Fruit fly (Drosophila melanogaster) whole organism, embryonic: Measurements from ENCODE around the gene fau.

Experiments
- Asciz ChIP-seq: fragments of 200-800 bp; sonication (Bioruptor generic); optimal IDR thresholded peaks from 2 replicates; lab custom pipeline; 2017; ENCODE audit warnings: missing biosample characterization, mild to moderate bottlenecking, missing genetic modification characterization, missing genetic modification reagents
- CG10462 ChIP-seq: fragments of 200-800 bp; sonication (Bioruptor generic); optimal IDR thresholded peaks from 2 replicates; lab custom pipeline; 2016; ENCODE audit warnings: missing biosample characterization, missing genetic modification characterization
- CG12391 ChIP-seq: fragments of 200-800 bp; sonication (Bioruptor generic); optimal IDR thresholded peaks from 3 replicates; lab custom pipeline; 2018; ENCODE audit warnings: missing biosample characterization, mild to moderate bottlenecking, missing genetic modification characterization, moderate library complexity
- CG15696 ChIP-seq: fragments of 200-800 bp; sonication (Bioruptor generic); optimal IDR thresholded peaks from 2 replicates; lab custom pipeline; 2019; ENCODE audit warnings: missing biosample characterization, mild to moderate bottlenecking, missing genetic modification characterization, moderate library complexity
- CG1647 ChIP-seq: fragments of 200-800 bp; sonication (Bioruptor generic); optimal IDR thresholded peaks from 3 replicates; lab custom pipeline; 2016; ENCODE audit warnings: missing biosample characterization, missing genetic modification characterization
- CG1792 ChIP-seq: fragments of 200-800 bp; sonication (Bioruptor generic); optimal IDR thresholded peaks from 2 replicates; lab custom pipeline; 2016; ENCODE audit warnings: missing biosample characterization, missing genetic modification characterization
- CG18262 ChIP-seq: fragments of 200-800 bp; optimal IDR thresholded peaks from 3 replicates; lab custom pipeline; 2019; ENCODE audit warnings: missing biosample characterization, mild to moderate bottlenecking, missing genetic modification characterization, moderate library complexity
- CG18476 ChIP-seq: fragments of 200-800 bp; sonication (Bioruptor generic); optimal IDR thresholded peaks from 2 replicates; lab custom pipeline; 2016; ENCODE audit warnings: missing biosample characterization, mild to moderate bottlenecking, missing genetic modification characterization
- CG32767 ChIP-seq: fragments of 200-800 bp; sonication (Bioruptor generic); IDR thresholded peaks from 2 replicates; pipeline ENCODE4 v1.3.6; 2022; ENCODE audit warnings: missing biosample characterization, missing genetic modification characterization
- CG33213 ChIP-seq: fragments of 200-800 bp; sonication (Bioruptor generic); optimal IDR thresholded peaks from 3 replicates; lab custom pipeline; 2016; ENCODE audit warnings: missing biosample characterization, missing genetic modification characterization
- CG33557 ChIP-seq: fragments of 200-800 bp; sonication (Bioruptor generic); optimal IDR thresholded peaks from 2 replicates; lab custom pipeline; 2019; ENCODE audit warnings: missing biosample characterization, mild to moderate bottlenecking, missing genetic modification characterization, moderate library complexity
- CG3995 ChIP-seq: fragments of 200-800 bp; sonication (Bioruptor generic); optimal IDR thresholded peaks from 3 replicates; lab custom pipeline; 2016; ENCODE audit warnings: missing biosample characterization, missing genetic modification characterization
- CG4730 ChIP-seq: fragments of 200-800 bp; sonication (Bioruptor generic); IDR thresholded peaks from 2 replicates; pipeline ENCODE4 v1.3.6; 2022; ENCODE audit warnings: missing biosample characterization, missing genetic modification characterization
- CG5245 ChIP-seq: fragments of 200-800 bp; sonication (Bioruptor generic); optimal IDR thresholded peaks from 3 replicates; lab custom pipeline; 2016; ENCODE audit warnings: missing biosample characterization, missing genetic modification characterization
- CG6791 ChIP-seq: fragments of 200-800 bp; sonication (Bioruptor generic); IDR thresholded peaks from 3 replicates; pipeline ENCODE4 v1.3.6; 2022; ENCODE audit warnings: missing biosample characterization, missing genetic modification characterization; ENCODE audit not compliant: partially characterized antibody
- CG6854 ChIP-seq: fragments of 200-800 bp; sonication (Bioruptor generic); optimal IDR thresholded peaks from 3 replicates; lab custom pipeline; 2017; ENCODE audit warnings: missing biosample characterization, mild to moderate bottlenecking, missing genetic modification characterization
- CG9932 ChIP-seq: fragments of 200-800 bp; sonication (Bioruptor generic); IDR thresholded peaks from 2 replicates; pipeline ENCODE4 v1.3.6; 2022; ENCODE audit warnings: missing biosample characterization, missing genetic modification characterization
- Chrac-16 ChIP-seq: fragments of 200-800 bp; sonication (Bioruptor generic); optimal IDR thresholded peaks from 3 replicates; lab custom pipeline; 2016; ENCODE audit warnings: missing biosample characterization, missing genetic modification characterization
- Dad ChIP-seq: fragments of 200-800 bp; sonication (Bioruptor generic); optimal IDR thresholded peaks from 3 replicates; lab custom pipeline; 2016; ENCODE audit warnings: missing biosample characterization, missing genetic modification characterization
- Dfd ChIP-seq, 2 experiments: fragments of >200 bp; optimal IDR thresholded peaks; 2 replicates each; lab custom pipeline; 2017; ENCODE audit warnings: missing biosample characterization in 2 of 2, missing genetic modification characterization in 2 of 2
- Gug ChIP-seq: fragments of 200-800 bp; sonication (Bioruptor generic); IDR thresholded peaks from 4 replicates; pipeline ENCODE4 v1.3.6; 2022; ENCODE audit warnings: missing biosample characterization, missing genetic modification characterization
- HLH4C ChIP-seq: fragments of 200-800 bp; sonication (Bioruptor generic); IDR thresholded peaks from 3 replicates; pipeline ENCODE4 v1.3.6; 2022; ENCODE audit warnings: missing biosample characterization, missing genetic modification characterization; ENCODE audit not compliant: partially characterized antibody
- Hmx ChIP-seq: fragments of 200-800 bp; sonication (Bioruptor generic); optimal IDR thresholded peaks from 2 replicates; lab custom pipeline; 2016; ENCODE audit warnings: missing biosample characterization, missing genetic modification characterization
- Hr3 ChIP-seq: fragments of 200-800 bp; sonication (Bioruptor generic); optimal IDR thresholded peaks from 3 replicates; lab custom pipeline; 2016; ENCODE audit warnings: missing biosample characterization, missing genetic modification characterization
- Hr78 ChIP-seq, 2 experiments: fragments of 200-800 bp in 1 of 2; fragments of >200 bp in 1 of 2; sonication (Bioruptor generic) in 1 of 2; optimal IDR thresholded peaks; 2 replicates each; lab custom pipeline; 2017 to 2019; ENCODE audit warnings: missing biosample characterization in 2 of 2, missing genetic modification characterization in 2 of 2, mild to moderate bottlenecking in 1 of 2, moderate library complexity in 1 of 2
- MBD-R2 ChIP-seq: fragments of 200-800 bp; sonication (Bioruptor generic); IDR thresholded peaks from 2 replicates; pipeline ENCODE4 v1.3.6; 2022; ENCODE audit warnings: missing biosample characterization, missing genetic modification characterization
- MTF-1 ChIP-seq: fragments of 200-800 bp; sonication (Bioruptor generic); optimal IDR thresholded peaks from 2 replicates; lab custom pipeline; 2018; ENCODE audit warnings: missing biosample characterization, mild to moderate bottlenecking, missing genetic modification characterization, borderline replicate concordance
- NK7.1 ChIP-seq: fragments of 200-800 bp; sonication (Bioruptor generic); optimal IDR thresholded peaks from 3 replicates; lab custom pipeline; 2016; ENCODE audit warnings: missing biosample characterization, missing genetic modification characterization
- Nf-YC ChIP-seq: fragments of 200-800 bp; optimal IDR thresholded peaks from 3 replicates; lab custom pipeline; 2019; ENCODE audit warnings: missing biosample characterization, mild to moderate bottlenecking, missing genetic modification characterization, moderate library complexity
- PHDP ChIP-seq: fragments of 200-800 bp; sonication (Bioruptor generic); optimal IDR thresholded peaks from 3 replicates; lab custom pipeline; 2018; ENCODE audit warnings: missing biosample characterization, mild to moderate bottlenecking, missing genetic modification characterization, moderate library complexity
- Usf ChIP-seq: fragments of 200-800 bp; sonication (Bioruptor generic); optimal IDR thresholded peaks from 2 replicates; lab custom pipeline; 2017; ENCODE audit warnings: missing genotype, missing biosample characterization, missing genetic modification characterization
- Xrp1 ChIP-seq: fragments of 200-800 bp; sonication (Bioruptor generic); IDR thresholded peaks from 2 replicates; pipeline ENCODE4 v1.3.6; 2022; ENCODE audit warnings: missing biosample characterization, missing genetic modification characterization
- ash1 ChIP-seq: fragments of 200-800 bp; sonication (Bioruptor generic); optimal IDR thresholded peaks from 2 replicates; lab custom pipeline; 2018; ENCODE audit warnings: missing biosample characterization, mild to moderate bottlenecking, missing genetic modification characterization
- bab2 ChIP-seq: fragments of 200-800 bp; sonication (Bioruptor generic); optimal IDR thresholded peaks from 2 replicates; lab custom pipeline; 2016; ENCODE audit warnings: missing biosample characterization, missing genetic modification characterization
- cas ChIP-seq: fragments of 200-800 bp; sonication (Bioruptor generic); IDR thresholded peaks from 2 replicates; pipeline ENCODE4 v1.3.6; 2022; ENCODE audit warnings: missing biosample characterization, missing genetic modification characterization
- caup ChIP-seq: fragments of 200-800 bp; sonication (Bioruptor generic); optimal IDR thresholded peaks from 3 replicates; lab custom pipeline; 2017; ENCODE audit warnings: missing biosample characterization, mild to moderate bottlenecking, missing genetic modification characterization, moderate library complexity; ENCODE audit not compliant: severe bottlenecking
- dati ChIP-seq: fragments of 200-800 bp; sonication (Bioruptor generic); IDR thresholded peaks from 2 replicates; pipeline ENCODE4 v1.3.6; 2022; ENCODE audit warnings: missing biosample characterization, missing genetic modification characterization
- fd3F ChIP-seq: fragments of 200-800 bp; sonication (Bioruptor generic); optimal IDR thresholded peaks from 2 replicates; lab custom pipeline; 2018; ENCODE audit warnings: missing biosample characterization, mild to moderate bottlenecking, missing genetic modification characterization, moderate library complexity
- gro ChIP-seq: fragments of 200-800 bp; sonication (Bioruptor generic); optimal IDR thresholded peaks from 2 replicates; lab custom pipeline; 2016; ENCODE audit warnings: missing biosample characterization, missing genetic modification characterization
- ham ChIP-seq: fragments of 200-800 bp; sonication (Bioruptor generic); IDR thresholded peaks from 2 replicates; pipeline ENCODE4 v1.3.6; 2022; ENCODE audit warnings: missing biosample characterization, missing genetic modification characterization
- lab ChIP-seq: fragments of 200-800 bp; sonication (Bioruptor generic); optimal IDR thresholded peaks from 3 replicates; lab custom pipeline; 2017; ENCODE audit warnings: missing biosample characterization, missing genetic modification characterization, mild to moderate bottlenecking, moderate library complexity, missing genetic modification reagents
- lola ChIP-seq, 3 experiments: fragments of >200 bp in 2 of 3; fragments of 200-800 bp in 1 of 3; sonication (Bioruptor generic) in 1 of 3; optimal IDR thresholded peaks; 2 replicates each; lab custom pipeline; 2017 to 2019; ENCODE audit warnings: missing biosample characterization in 3 of 3, missing genetic modification characterization in 3 of 3, mild to moderate bottlenecking in 1 of 3, moderate library complexity in 1 of 3
- odd ChIP-seq: fragments of 200-800 bp; sonication (Bioruptor generic); optimal IDR thresholded peaks from 2 replicates; lab custom pipeline; 2017; ENCODE audit warnings: missing biosample characterization, mild to moderate bottlenecking, missing genetic modification characterization
- phol ChIP-seq: fragments of 200-800 bp; sonication (Bioruptor generic); optimal IDR thresholded peaks from 3 replicates; lab custom pipeline; 2018; ENCODE audit warnings: missing biosample characterization, mild to moderate bottlenecking, missing genetic modification characterization, moderate library complexity
- salm ChIP-seq: fragments of 200-800 bp; sonication (Bioruptor generic); optimal IDR thresholded peaks from 2 replicates; lab custom pipeline; 2018; ENCODE audit warnings: missing biosample characterization, mild to moderate bottlenecking, missing genetic modification characterization
- sc ChIP-seq, 3 experiments: fragments of >200 bp in 2 of 3; fragments of 200-800 bp in 1 of 3; sonication (Bioruptor generic) in 1 of 3; optimal IDR thresholded peaks; 2 replicates in 2 of 3; 3 replicates in 1 of 3; lab custom pipeline; 2017; ENCODE audit warnings: mild to moderate bottlenecking in 1 of 3, missing biosample characterization in 1 of 3, missing genetic modification characterization in 1 of 3, missing genetic modification reagents in 1 of 3
- ssp ChIP-seq: fragments of 200-800 bp; sonication (Bioruptor generic); IDR thresholded peaks from 2 replicates; pipeline ENCODE4 v1.3.6; 2022; ENCODE audit warnings: missing biosample characterization, missing genetic modification characterization
- stc ChIP-seq: fragments of 200-800 bp; sonication (Bioruptor generic); IDR thresholded peaks from 2 replicates; pipeline ENCODE4 v1.3.6; 2022; ENCODE audit warnings: missing biosample characterization, missing genetic modification characterization
- tgo ChIP-seq: fragments of 200-800 bp; sonication (Bioruptor generic); IDR thresholded peaks from 3 replicates; pipeline ENCODE4 v1.3.6; 2022; ENCODE audit warnings: missing biosample characterization, missing genetic modification characterization
- twi ChIP-seq: fragments of 200-800 bp; optimal IDR thresholded peaks from 2 replicates; lab custom pipeline; 2019; ENCODE audit warnings: missing biosample characterization, mild to moderate bottlenecking, missing genetic modification characterization, moderate library complexity

Gene fau

dm6 chr3R:10788186-10788585 is 11.0 kb upstream of the fau start, which contains the start of the genes Art1 and Mcm5 (continued):
- TF ChIP-seq cas (GFP tag; lab: Robert Waterston, UW), result no peak
- peak; percentile 26 for TF ChIP-seq Chrac-16 (GFP tag; lab: Kevin White, UChicago)
- TF ChIP-seq ssp (GFP tag; lab: Robert Waterston, UW), result peak; percentile 42
- peak; percentile 75 for TF ChIP-seq CG9932 (GFP tag; lab: Robert Waterston, UW)
- no peak for TF ChIP-seq stc (GFP tag; lab: Robert Waterston, UW)
- no peak for TF ChIP-seq ash1 (GFP tag; lab: Kevin White, UChicago)
- no peak for TF ChIP-seq tgo
- no peak for TF ChIP-seq CG1647 (GFP tag; lab: Kevin White, UChicago)
- no peak for TF ChIP-seq Nf-YC (tag; lab: Kevin White, UChicago)
- TF ChIP-seq NK7.1 (GFP tag; lab: Kevin White, UChicago), result peak; percentile 34
- no peak for TF ChIP-seq ham (GFP tag; lab: Robert Waterston, UW)
- no peak for TF ChIP-seq Xrp1 (GFP tag; lab: Robert Waterston, UW)
- TF ChIP-seq CG18262 (tag; lab: Kevin White, UChicago), result peak; percentile 36
- TF ChIP-seq CG12391, result peak; percentile 51
- no peak for TF ChIP-seq CG4730
- no peak for TF ChIP-seq Asciz (GFP tag; lab: Kevin White, UChicago)
- TF ChIP-seq Hr3 (GFP tag; lab: Kevin White, UChicago), result no peak
- TF ChIP-seq PHDP (tag; lab: Kevin White, UChicago), result no peak
- peak; percentile 41 for TF ChIP-seq CG33557
- TF ChIP-seq Usf (GFP tag; lab: Kevin White, UChicago), result no peak
- peak; percentile 64 for TF ChIP-seq gro (GFP tag; lab: Kevin White, UChicago)
- TF ChIP-seq CG32767 (GFP tag; lab: Robert Waterston, UW), result no peak
- no peak for TF ChIP-seq salm (tag; lab: Kevin White, UChicago)
- peak; percentile 67 for TF ChIP-seq phol
- TF ChIP-seq CG1792 (GFP tag; lab: Kevin White, UChicago), result peak; percentile 19
- no peak for TF ChIP-seq CG15696 (tag; lab: Kevin White, UChicago)
- TF ChIP-seq bab2 (GFP tag; lab: Kevin White, UChicago), result peak; percentile 19
- no peak for TF ChIP-seq Dfd (GFP tag; optimal IDR thresholded peaks at IDR 0.05; lab: Kevin White, UChicago)
- no peak for TF ChIP-seq CG5245 (GFP tag; lab: Kevin White, UChicago)
- no peak for TF ChIP-seq CG18476 (GFP tag; lab: Kevin White, UChicago)
- peak; percentile 25 for TF ChIP-seq CG33213 (GFP tag; lab: Kevin White, UChicago)
- no peak for TF ChIP-seq Hr78 (GFP tag; optimal IDR thresholded peaks at IDR 0.05; lab: Kevin White, UChicago)
- no peak for TF ChIP-seq MTF-1 (GFP tag; lab: Kevin White, UChicago)
- no peak for TF ChIP-seq lab
- peak; percentile 16; the same call in 1 of the 4 replicates for TF ChIP-seq Gug (GFP tag; lab: Robert Waterston, UW)
- TF ChIP-seq HLH4C (GFP tag; lab: Robert Waterston, UW), result peak; percentile 89
- TF ChIP-seq CG6854 (GFP tag; lab: Kevin White, UChicago), result no peak
- peak in 1 of 3 experiments; percentile 42 for TF ChIP-seq lola (GFP tag; optimal IDR thresholded peaks at IDR 0.05; lab: Kevin White, UChicago)
- peak; percentile 72 for TF ChIP-seq MBD-R2
- TF ChIP-seq CG10462 (GFP tag; lab: Kevin White, UChicago), result no peak
- no peak for TF ChIP-seq odd
- TF ChIP-seq sc (optimal IDR thresholded peaks at IDR 0.05; lab: Kevin White, UChicago), result no peak
- no peak for TF ChIP-seq sc (GFP tag; optimal IDR thresholded peaks at IDR 0.05; lab: Kevin White, UChicago)
- TF ChIP-seq dati (GFP tag; lab: Robert Waterston, UW), result no peak
- TF ChIP-seq fd3F, result no peak
- TF ChIP-seq Dad (GFP tag; lab: Kevin White, UChicago), result peak; percentile 49
- no peak for TF ChIP-seq caup (GFP tag; lab: Kevin White, UChicago)
- peak; percentile 85; the same call in 2 of the 3 replicates for TF ChIP-seq CG6791 (GFP tag; lab: Robert Waterston, UW)
- no peak for TF ChIP-seq Hmx (GFP tag; lab: Kevin White, UChicago)
- peak; percentile 84 for TF ChIP-seq CG3995 (GFP tag; lab: Kevin White, UChicago)
- TF ChIP-seq twi (tag; lab: Kevin White, UChicago), result peak; percentile 22
